Worm (Caenorhabditis elegans) whole organism, late embryonic: ENCODE results near the gene grl-14.
A peak's percentile ranks its signal among the peaks of the same experiment; 100 is the strongest.

Experiments used
- F13H6.1 ChIP-seq: sonication (generic microtip); optimal IDR thresholded peaks from 2 replicates; lab custom pipeline; 2016; ENCODE audit warnings: missing genetic modification characterization, missing compliant biosample characterization
- K02D7.2 ChIP-seq: sonication (generic microtip); optimal IDR thresholded peaks from 2 replicates; lab custom pipeline; 2017; ENCODE audit warnings: mild to moderate bottlenecking, missing genetic modification characterization, missing compliant biosample characterization
- K09A11.1 ChIP-seq: sonication (generic microtip); optimal IDR thresholded peaks from 2 replicates; lab custom pipeline; 2017; ENCODE audit warnings: antibody characterized with exemption, mild to moderate bottlenecking, missing genetic modification characterization, missing compliant biosample characterization; ENCODE audit not compliant: insufficient read depth
- T23F11.4 ChIP-seq: fragments of 200-800 bp; sonication (Bioruptor generic); optimal IDR thresholded peaks from 2 replicates; lab custom pipeline; 2018; ENCODE audit warnings: mild to moderate bottlenecking, missing genetic modification characterization, missing compliant biosample characterization
- Y22D7AL.16 ChIP-seq: sonication (generic microtip); optimal IDR thresholded peaks from 2 replicates; lab custom pipeline; 2016; ENCODE audit warnings: missing genetic modification characterization, missing compliant biosample characterization
- ceh-18 ChIP-seq: sonication (generic microtip); optimal IDR thresholded peaks from 2 replicates; lab custom pipeline; 2016; ENCODE audit warnings: missing genetic modification characterization, missing compliant biosample characterization
- ceh-19 ChIP-seq: fragments of 200-800 bp; sonication (Bioruptor generic); optimal IDR thresholded peaks from 2 replicates; lab custom pipeline; 2018; ENCODE audit warnings: mild to moderate bottlenecking, missing genetic modification characterization, missing compliant biosample characterization
- ceh-2 ChIP-seq: sonication (generic microtip); optimal IDR thresholded peaks from 2 replicates; lab custom pipeline; 2016; ENCODE audit warnings: missing genotype, missing genetic modification characterization, missing compliant biosample characterization
- ceh-22 ChIP-seq: sonication (generic microtip); optimal IDR thresholded peaks from 2 replicates; lab custom pipeline; 2017; ENCODE audit warnings: missing biosample characterization, missing genetic modification characterization
- ceh-24 ChIP-seq: sonication (generic microtip); optimal IDR thresholded peaks from 2 replicates; lab custom pipeline; 2016; ENCODE audit warnings: mild to moderate bottlenecking, missing genetic modification characterization, missing compliant biosample characterization
- ceh-30 ChIP-seq: fragments of 150-350 bp; optimal IDR thresholded peaks from 2 replicates; lab custom pipeline; 2014; ENCODE audit warnings: missing biosample characterization, missing genetic modification characterization
- ceh-31 ChIP-seq: sonication (generic microtip); optimal IDR thresholded peaks from 2 replicates; lab custom pipeline; 2016; ENCODE audit warnings: missing genetic modification characterization, missing compliant biosample characterization
- ceh-45 ChIP-seq: fragments of 200-800 bp; sonication (Bioruptor generic); IDR thresholded peaks from 2 replicates; pipeline ENCODE4 v1.3.6; 2022; ENCODE audit warnings: missing genetic modification reagents, missing genetic modification characterization, missing compliant biosample characterization
- che-1 ChIP-seq: sonication (generic microtip); optimal IDR thresholded peaks from 2 replicates; lab custom pipeline; 2016; ENCODE audit warnings: mild to moderate bottlenecking, missing genetic modification characterization, missing compliant biosample characterization
- fkh-10 ChIP-seq: fragments of 150-350 bp; optimal IDR thresholded peaks from 2 replicates; lab custom pipeline; 2014; ENCODE audit warnings: missing biosample characterization, missing genetic modification reagents, missing genetic modification characterization
- fkh-6 ChIP-seq: sonication (generic microtip); optimal IDR thresholded peaks from 2 replicates; lab custom pipeline; 2016; ENCODE audit warnings: missing genetic modification characterization, missing compliant biosample characterization
- gmeb-2 ChIP-seq: sonication (generic microtip); optimal IDR thresholded peaks from 2 replicates; lab custom pipeline; 2016; ENCODE audit warnings: missing genetic modification characterization, inconsistent platforms, missing compliant biosample characterization
- hlh-13 ChIP-seq: fragments of 200-800 bp; sonication (Bioruptor generic); optimal IDR thresholded peaks from 2 replicates; lab custom pipeline; 2018; ENCODE audit warnings: mild to moderate bottlenecking, missing genetic modification characterization, missing compliant biosample characterization
- hlh-8 ChIP-seq: sonication (generic microtip); optimal IDR thresholded peaks from 2 replicates; lab custom pipeline; 2016; ENCODE audit warnings: missing genotype, missing genetic modification characterization, missing compliant biosample characterization
- nfya-1 ChIP-seq: sonication (generic microtip); optimal IDR thresholded peaks from 2 replicates; lab custom pipeline; 2017; ENCODE audit warnings: missing genetic modification characterization, mild to moderate bottlenecking, missing compliant biosample characterization, antibody characterized with exemption, moderate library complexity
- npax-4 ChIP-seq: sonication (generic microtip); optimal IDR thresholded peaks from 2 replicates; lab custom pipeline; 2016; ENCODE audit warnings: missing genetic modification characterization, missing compliant biosample characterization
- odd-2 ChIP-seq: sonication (generic microtip); optimal IDR thresholded peaks from 2 replicates; lab custom pipeline; 2017; ENCODE audit warnings: antibody characterized with exemption, mild to moderate bottlenecking, missing genetic modification characterization, missing compliant biosample characterization
- pat-9 ChIP-seq: fragments of 200-800 bp; sonication (Bioruptor generic); optimal IDR thresholded peaks from 2 replicates; lab custom pipeline; 2018; ENCODE audit warnings: mild to moderate bottlenecking, missing genetic modification characterization, moderate library complexity, missing compliant biosample characterization
- pax-1 ChIP-seq: fragments of 150-350 bp; optimal IDR thresholded peaks from 2 replicates; lab custom pipeline; 2014; ENCODE audit warnings: missing biosample characterization, missing genetic modification characterization
- pha-4 ChIP-seq: fragments of 150-350 bp; optimal IDR thresholded peaks from 2 replicates; lab custom pipeline; 2018; ENCODE audit warnings: missing biosample characterization, missing genetic modification reagents, missing genetic modification characterization
- pqm-1 ChIP-seq: sonication (generic microtip); optimal IDR thresholded peaks from 2 replicates; lab custom pipeline; 2016; ENCODE audit warnings: missing genetic modification characterization, missing compliant biosample characterization
- ref-2 ChIP-seq: sonication (generic microtip); optimal IDR thresholded peaks from 2 replicates; lab custom pipeline; 2016; ENCODE audit warnings: missing genetic modification characterization, missing compliant biosample characterization
- sox-2 ChIP-seq: fragments of 200-800 bp; sonication (Bioruptor generic); IDR thresholded peaks from 2 replicates; pipeline ENCODE4 v1.3.6; 2022; ENCODE audit warnings: missing genetic modification reagents, missing genetic modification characterization, missing compliant biosample characterization
- sox-4 ChIP-seq: sonication (generic microtip); optimal IDR thresholded peaks from 2 replicates; lab custom pipeline; 2017; ENCODE audit warnings: mild to moderate bottlenecking, missing genetic modification characterization, inconsistent platforms, missing compliant biosample characterization
- tbx-2 ChIP-seq: sonication (generic microtip); optimal IDR thresholded peaks from 2 replicates; lab custom pipeline; 2016; ENCODE audit warnings: missing genetic modification characterization, missing compliant biosample characterization
- unc-3 ChIP-seq, 2 experiments: fragments of 200-800 bp in 1 of 2; sonication (Bioruptor generic) in 1 of 2; sonication (generic microtip) in 1 of 2; conservative IDR thresholded peaks in 1 of 2; optimal IDR thresholded peaks in 1 of 2; 2 replicates each; pipeline versions ENCODE4 v1.3.6 to Lab custom; 2016 to 2022; ENCODE audit warnings: missing compliant biosample characterization in 2 of 2, missing genetic modification characterization in 2 of 2, missing genetic modification reagents in 1 of 2
- unc-42 ChIP-seq: sonication (generic microtip); optimal IDR thresholded peaks from 2 replicates; lab custom pipeline; 2016; ENCODE audit warnings: missing genotype, missing genetic modification characterization, missing compliant biosample characterization
- unc-55 ChIP-seq: sonication (generic microtip); optimal IDR thresholded peaks from 2 replicates; lab custom pipeline; 2017; ENCODE audit warnings: missing biosample characterization, missing genetic modification reagents, missing genetic modification characterization
- unc-86 ChIP-seq: sonication (generic microtip); optimal IDR thresholded peaks from 2 replicates; lab custom pipeline; 2016; ENCODE audit warnings: missing genetic modification characterization, missing compliant biosample characterization
- ztf-16 ChIP-seq: sonication (generic microtip); optimal IDR thresholded peaks from 2 replicates; lab custom pipeline; 2017; ENCODE audit warnings: missing genetic modification characterization, missing compliant biosample characterization

grl-14 gene

DNA sequence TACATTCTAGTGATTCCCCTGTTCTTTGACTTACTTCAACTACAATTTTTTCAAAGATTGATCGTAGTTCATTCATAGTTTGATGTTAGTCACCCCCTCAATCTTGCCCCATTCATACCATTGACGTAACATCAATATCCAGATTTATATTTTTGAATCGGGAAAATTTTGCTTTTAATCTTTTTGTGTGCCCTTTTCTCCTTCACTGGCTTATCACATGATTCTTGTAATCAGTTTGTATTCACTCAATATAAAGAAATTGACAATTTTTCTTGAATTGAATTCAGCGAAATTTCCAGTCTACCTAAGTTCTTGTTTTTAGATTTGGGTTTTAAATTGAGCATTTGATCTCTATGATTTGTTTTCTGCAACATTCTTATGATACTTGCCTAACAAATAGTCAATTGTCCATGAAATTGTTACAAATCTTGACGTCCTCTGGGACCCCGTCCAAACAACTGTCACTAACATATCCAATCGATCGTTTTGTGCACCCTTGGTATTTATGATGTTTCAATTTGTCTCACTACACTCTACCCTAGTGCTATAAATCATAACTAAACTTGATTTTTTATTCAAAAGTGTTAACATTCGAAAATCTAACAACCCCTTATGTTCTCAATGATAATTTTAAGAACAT is 45.5 kb upstream of the grl-14 start:
- TF ChIP-seq gmeb-2 (no peak), sox-2 (GFP tag; lab: Robert Waterston, UW) (no peak), unc-55 (GFP tag; lab: Kevin White, UChicago) (peak; percentile 70), F13H6.1 (tag; lab: Kevin White, UChicago) (no peak), ceh-19 (GFP tag; lab: Kevin White, UChicago) (no peak)

DNA sequence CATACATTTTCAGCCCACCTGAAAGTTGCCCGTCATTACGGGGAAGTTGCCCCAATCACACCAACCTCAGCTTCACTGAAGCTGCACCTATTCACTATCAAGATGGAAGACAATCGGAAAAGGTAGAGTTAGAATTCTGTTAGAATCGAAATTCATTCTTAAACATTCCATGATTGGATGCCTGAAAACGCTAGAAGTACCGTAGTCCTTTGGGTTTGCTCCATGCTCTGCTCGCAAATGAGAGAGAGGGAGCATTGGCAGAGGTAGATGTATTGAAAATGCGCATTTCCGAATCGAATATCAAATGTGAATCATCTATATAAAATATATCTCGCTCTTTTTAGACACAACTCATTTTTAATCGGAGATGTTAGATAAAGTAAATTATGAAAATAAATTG is 45.0 kb upstream of the grl-14 start, which contains the start of gene hif-1:
hif-1 (plus strand) TSS at position 8 of the 400 bp plus-strand sequence.
- no peak for TF ChIP-seq K02D7.2

ce11 chrV:20781346-20781952 is 43.9 kb upstream of the grl-14 start:
- TF ChIP-seq ceh-18 (tag; lab: Kevin White, UChicago): no peak
- TF ChIP-seq unc-42 (tag; lab: Kevin White, UChicago): no peak
- TF ChIP-seq fkh-10 (GFP tag; lab: Kevin White, UChicago): no peak
- no peak for TF ChIP-seq unc-3 (GFP tag; conservative IDR thresholded peaks at IDR 0.05; lab: Robert Waterston, UW)
- TF ChIP-seq unc-3 (tag; optimal IDR thresholded peaks at IDR 0.05; lab: Kevin White, UChicago): no peak
- TF ChIP-seq sox-4: no peak
- TF ChIP-seq npax-4 (tag; lab: Kevin White, UChicago): no peak
- TF ChIP-seq, all 69 proteins: peak for 0

- TF ChIP-seq ceh-31 (tag; lab: Kevin White, UChicago): peak; percentile 53
- peak; percentile 99 for TF ChIP-seq unc-42 (tag; lab: Kevin White, UChicago)
- TF ChIP-seq tbx-2 (tag; lab: Kevin White, UChicago): peak; percentile 2
- no peak for TF ChIP-seq ceh-30 (tag; lab: Kevin White, UChicago)
- TF ChIP-seq nfya-1 (tag; lab: Kevin White, UChicago): peak; percentile 48
- no peak for TF ChIP-seq odd-2 (tag; lab: Kevin White, UChicago)
- peak; percentile 21 for TF ChIP-seq K09A11.1 (tag; lab: Kevin White, UChicago)
- peak; percentile 20 for TF ChIP-seq ceh-18 (tag; lab: Kevin White, UChicago)
- no peak for TF ChIP-seq ref-2 (tag; lab: Kevin White, UChicago)
- no peak for TF ChIP-seq ceh-22 (tag; lab: Kevin White, UChicago)
Observed at ce11 chrV:20782188-20782587, 43.2 kb upstream of the grl-14 start.

- TF ChIP-seq fkh-6 (tag; lab: Kevin White, UChicago) (no peak), Y22D7AL.16 (tag; lab: Kevin White, UChicago) (no peak), T23F11.4 (no peak), fkh-10 (GFP tag; lab: Kevin White, UChicago) (no peak), sox-4 (no peak), ceh-31 (tag; lab: Kevin White, UChicago) (no peak), unc-86 (tag; lab: Kevin White, UChicago) (no peak), pax-1 (no peak), F13H6.1 (tag; lab: Kevin White, UChicago) (no peak), hlh-8 (no peak), pat-9 (tag; lab: Kevin White, UChicago) (no peak)
Observed at ce11 chrV:20783642-20784041, 41.7 kb upstream of the grl-14 start.

ce11 chrV:20785050-20785847 is 40.1 kb upstream of the grl-14 start:
- TF ChIP-seq hlh-13: no peak
- no peak for TF ChIP-seq pha-4 (tag; lab: Kevin White, UChicago)
- TF ChIP-seq ztf-16 (tag; lab: Kevin White, UChicago): no peak
- no peak for TF ChIP-seq ceh-30 (tag; lab: Kevin White, UChicago)
- no peak for TF ChIP-seq che-1 (tag; lab: Kevin White, UChicago)
- no peak for TF ChIP-seq pqm-1
- no peak for TF ChIP-seq ceh-22 (tag; lab: Kevin White, UChicago)
- TF ChIP-seq K02D7.2: no peak
- TF ChIP-seq ceh-2: no peak
- TF ChIP-seq ceh-31 (tag; lab: Kevin White, UChicago): no peak
- no peak for TF ChIP-seq ceh-45 (GFP tag; lab: Robert Waterston, UW)
- TF ChIP-seq fkh-6 (tag; lab: Kevin White, UChicago): no peak
- TF ChIP-seq ceh-24: no peak
